Fruit fly (Drosophila melanogaster): Measurements from ENCODE around the gene CG9040.
A peak's percentile ranks its signal among the peaks of the same experiment; 100 is the strongest.

CG9040 gene

dm6 chr3L:13938470-13939150 lies 49.1 kb upstream of the CG9040 start (continued):
- TF ChIP-seq CG11085 (GFP tag; IDR thresholded peaks at IDR 0.05) (peak; percentile 53), tll (GFP tag; optimal IDR thresholded peaks at IDR 0.05) (peak in 1 of 2 experiments; percentile 24), Mad (GFP tag; optimal IDR thresholded peaks at IDR 0.05) (peak; percentile 72), Max (GFP tag; optimal IDR thresholded peaks at IDR 0.05) (peak; percentile 87), tup (GFP tag; optimal IDR thresholded peaks at IDR 0.05) (peak; percentile 54), Antp (GFP tag; optimal IDR thresholded peaks at IDR 0.05) (peak; percentile 86), CG2199 (GFP tag; IDR thresholded peaks at IDR 0.05) (no peak), lab (GFP tag; optimal IDR thresholded peaks at IDR 0.05) (peak; percentile 84), Mrtf (GFP tag; IDR thresholded peaks at IDR 0.05) (0 out of 3 replicates have a peak, but pooled peaks have one; percentile 60), BtbVII (GFP tag; optimal IDR thresholded peaks at IDR 0.05) (peak; percentile 85), Tbp (GFP tag; optimal IDR thresholded peaks at IDR 0.05) (no peak), CG4404 (GFP tag; IDR thresholded peaks at IDR 0.05) (peak; percentile 70), Ada2b (GFP tag; IDR thresholded peaks at IDR 0.05) (peak; percentile 51), Aef1 (GFP tag; IDR thresholded peaks at IDR 0.05) (peak; percentile 43; the same call in 2 of the 3 replicates), CG13894 (tag; optimal IDR thresholded peaks at IDR 0.05) (no peak), Myb (GFP tag; optimal IDR thresholded peaks at IDR 0.05) (peak; percentile 71), CG15073 (GFP tag; optimal IDR thresholded peaks at IDR 0.05) (no peak), insv (GFP tag; optimal IDR thresholded peaks at IDR 0.05) (peak in 1 of 2 experiments; percentile 65), CG6175 (GFP tag; IDR thresholded peaks at IDR 0.05) (no peak), stc (GFP tag; IDR thresholded peaks at IDR 0.05) (peak; percentile 68), pita (GFP tag; optimal IDR thresholded peaks at IDR 0.05) (no peak), Oli (tag; optimal IDR thresholded peaks at IDR 0.05) (peak; percentile 95), B-H2 (GFP tag; optimal IDR thresholded peaks at IDR 0.05) (peak; percentile 41), CG30020 (tag; optimal IDR thresholded peaks at IDR 0.05) (peak; percentile 75), CG2678 (tag; optimal IDR thresholded peaks at IDR 0.05) (peak; percentile 97), C15 (GFP tag; IDR thresholded peaks at IDR 0.05) (no peak), row (GFP tag; IDR thresholded peaks at IDR 0.05) (peak; percentile 85), CG12659 (GFP tag; optimal IDR thresholded peaks at IDR 0.05) (peak; percentile 96), pum (GFP tag; optimal IDR thresholded peaks at IDR 0.05) (peak; percentile 86), CG1832 (GFP tag; optimal IDR thresholded peaks at IDR 0.05) (no peak), cad (GFP tag; optimal IDR thresholded peaks at IDR 0.05) (no peak), CG10321 (GFP tag; IDR thresholded peaks at IDR 0.05) (no peak; the same call in 1 of the 2 replicates), Sry-β (GFP tag; optimal IDR thresholded peaks at IDR 0.05) (peak; percentile 12), CG4282 (GFP tag; optimal IDR thresholded peaks at IDR 0.05) (peak; percentile 84), CTCF (GFP tag; optimal IDR thresholded peaks at IDR 0.05) (peak; percentile 40), gsb-n (tag; optimal IDR thresholded peaks at IDR 0.05) (peak; percentile 27), D (optimal IDR thresholded peaks at IDR 0.05) (no peak), D (GFP tag; optimal IDR thresholded peaks at IDR 0.05) (peak; percentile 91), CG18619 (GFP tag; optimal IDR thresholded peaks at IDR 0.05) (peak; percentile 92), sens (GFP tag) (peak; percentile 99), zfh2 (GFP tag; optimal IDR thresholded peaks at IDR 0.05) (peak; percentile 84), Bgb (GFP tag; IDR thresholded peaks at IDR 0.05; ENCODE audit: partially characterized antibody) (no peak), Abd-B (GFP tag; optimal IDR thresholded peaks at IDR 0.05) (peak; percentile 85), eyg (GFP tag; optimal IDR thresholded peaks at IDR 0.05) (peak; percentile 91), CG32772 (GFP tag; IDR thresholded peaks at IDR 0.05) (peak; percentile 37), Dll (GFP tag; IDR thresholded peaks at IDR 0.05; ENCODE audit: partially characterized antibody) (no peak), CG12769 (tag; optimal IDR thresholded peaks at IDR 0.05) (peak; percentile 78), CG8359 (GFP tag; optimal IDR thresholded peaks at IDR 0.05; ENCODE audit: borderline replicate concordance) (peak; percentile 74), CG5245 (GFP tag; optimal IDR thresholded peaks at IDR 0.05) (peak; percentile 71), slbo (GFP tag; IDR thresholded peaks at IDR 0.05) (peak; percentile 65), fd64A (GFP tag; optimal IDR thresholded peaks at IDR 0.05) (peak; percentile 54)
